Fruit fly (Drosophila melanogaster): ENCODE data around the gene Vti1a.

DNA sequence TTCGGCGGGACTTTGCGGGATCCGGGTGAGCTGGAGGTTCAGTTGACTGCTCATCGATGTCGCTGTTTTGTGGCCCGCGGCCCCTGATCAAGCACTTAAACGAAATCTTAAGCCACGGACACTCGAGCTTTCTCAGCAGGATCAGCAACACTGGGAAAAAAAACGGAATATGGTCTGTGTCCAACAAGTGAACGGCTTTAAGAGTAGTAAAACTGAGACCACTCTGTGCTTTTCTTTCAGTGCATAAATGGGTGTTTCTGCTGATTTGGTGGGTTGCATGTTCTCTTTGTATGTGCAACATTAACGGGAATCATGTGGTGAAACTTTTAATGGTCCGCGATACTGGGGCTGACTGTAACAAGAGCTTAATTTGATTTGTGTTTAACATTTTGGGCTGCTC, 36.6 kb upstream of the Vti1a start:
- TF ChIP-seq EcR (GFP tag; optimal IDR thresholded peaks at IDR 0.05), result no peak
- TF ChIP-seq psq (optimal IDR thresholded peaks at IDR 0.05), result no peak
